Fruit fly (Drosophila melanogaster) whole organism, embryonic: ENCODE measurements around the gene Cep290.

Experiments used
- ATbp ChIP-seq: fragments of 200-800 bp; sonication (Bioruptor generic); optimal IDR thresholded peaks from 2 replicates; lab custom pipeline; 2017; ENCODE audit warnings: missing biosample characterization, mild to moderate bottlenecking, missing genetic modification characterization, missing genetic modification reagents
- Ada2b ChIP-seq: fragments of 200-800 bp; sonication (Bioruptor generic); IDR thresholded peaks from 2 replicates; pipeline ENCODE4 v1.3.6; 2022; ENCODE audit warnings: missing biosample characterization, missing genetic modification characterization
- Aef1 ChIP-seq: fragments of 200-800 bp; sonication (Bioruptor generic); IDR thresholded peaks from 3 replicates; pipeline ENCODE4 v1.3.6; 2022; ENCODE audit warnings: missing biosample characterization, missing genetic modification characterization
- Blimp-1 ChIP-seq: fragments of 200-800 bp; sonication (Bioruptor generic); optimal IDR thresholded peaks from 3 replicates; lab custom pipeline; 2018; ENCODE audit warnings: missing biosample characterization, missing genetic modification characterization, mild to moderate bottlenecking, moderate library complexity, missing genetic modification reagents
- CG10209 ChIP-seq: fragments of 200-800 bp; sonication (Bioruptor generic); optimal IDR thresholded peaks from 3 replicates; lab custom pipeline; 2017; ENCODE audit warnings: missing biosample characterization, mild to moderate bottlenecking, missing genetic modification characterization, missing genetic modification reagents
- CG10267 ChIP-seq: fragments of 200-800 bp; sonication (Bioruptor generic); optimal IDR thresholded peaks from 2 replicates; lab custom pipeline; 2018; ENCODE audit warnings: missing biosample characterization, mild to moderate bottlenecking, missing genetic modification characterization, moderate library complexity
- CG11093 ChIP-seq: fragments of 200-800 bp; sonication (Bioruptor generic); IDR thresholded peaks from 3 replicates; pipeline ENCODE4 v1.3.6; 2022; ENCODE audit warnings: missing biosample characterization, missing genetic modification characterization
- CG11695 ChIP-seq: fragments of 200-800 bp; sonication (Bioruptor generic); IDR thresholded peaks from 3 replicates; pipeline ENCODE4 v1.3.6; 2022; ENCODE audit warnings: missing biosample characterization, missing genetic modification characterization
- CG12219 ChIP-seq: fragments of 200-800 bp; sonication (Bioruptor generic); optimal IDR thresholded peaks from 3 replicates; lab custom pipeline; 2018; ENCODE audit warnings: missing biosample characterization, mild to moderate bottlenecking, missing genetic modification characterization
- CG12659 ChIP-seq: fragments of 200-800 bp; sonication (Bioruptor generic); optimal IDR thresholded peaks from 3 replicates; lab custom pipeline; 2017; ENCODE audit warnings: mild to moderate bottlenecking, missing biosample characterization, missing genetic modification reagents, missing genetic modification characterization
- CG13424 ChIP-seq: fragments of 200-800 bp; sonication (Bioruptor generic); optimal IDR thresholded peaks from 2 replicates; lab custom pipeline; 2019; ENCODE audit warnings: missing biosample characterization, mild to moderate bottlenecking, missing genetic modification characterization, moderate library complexity
- CG14050 ChIP-seq: fragments of 200-800 bp; sonication (Bioruptor generic); IDR thresholded peaks from 3 replicates; pipeline ENCODE4 v1.3.6; 2022; ENCODE audit warnings: missing biosample characterization, missing genetic modification characterization
- CG1603 ChIP-seq: fragments of 200-800 bp; sonication (Bioruptor generic); optimal IDR thresholded peaks from 2 replicates; lab custom pipeline; 2019; ENCODE audit warnings: missing biosample characterization, mild to moderate bottlenecking, missing genetic modification characterization, moderate library complexity
- CG17385 ChIP-seq: fragments of 200-800 bp; sonication (Bioruptor generic); optimal IDR thresholded peaks from 3 replicates; lab custom pipeline; 2018; ENCODE audit warnings: missing biosample characterization, mild to moderate bottlenecking, missing genetic modification characterization
- CG18764 ChIP-seq: fragments of 200-800 bp; sonication (Bioruptor generic); optimal IDR thresholded peaks from 3 replicates; lab custom pipeline; 2016; ENCODE audit warnings: missing biosample characterization, missing genetic modification characterization
- CG2678 ChIP-seq: fragments of 200-800 bp; sonication (Bioruptor generic); optimal IDR thresholded peaks from 3 replicates; lab custom pipeline; 2019; ENCODE audit warnings: missing biosample characterization, mild to moderate bottlenecking, missing genetic modification characterization, moderate library complexity
- CG6813 ChIP-seq: fragments of 200-800 bp; sonication (Bioruptor generic); optimal IDR thresholded peaks from 2 replicates; lab custom pipeline; 2017; ENCODE audit warnings: missing biosample characterization, missing genetic modification characterization, mild to moderate bottlenecking, moderate library complexity, missing genetic modification reagents
- CG8089 ChIP-seq: fragments of 200-800 bp; sonication (Bioruptor generic); optimal IDR thresholded peaks from 3 replicates; lab custom pipeline; 2016; ENCODE audit warnings: missing biosample characterization, missing genetic modification characterization
- CG8290 ChIP-seq, 3 experiments: fragments of 200-800 bp; sonication (Bioruptor generic); optimal IDR thresholded peaks; 2 replicates each; lab custom pipeline; 2016 to 2019; ENCODE audit warnings: missing biosample characterization in 3 of 3, missing genetic modification characterization in 3 of 3, mild to moderate bottlenecking in 2 of 3, moderate library complexity in 1 of 3
- CG8924 ChIP-seq: fragments of 200-800 bp; optimal IDR thresholded peaks from 3 replicates; lab custom pipeline; 2019; ENCODE audit warnings: missing biosample characterization, mild to moderate bottlenecking, missing genetic modification characterization, moderate library complexity
- CG8944 ChIP-seq: fragments of 200-800 bp; sonication (Bioruptor generic); optimal IDR thresholded peaks from 3 replicates; lab custom pipeline; 2016; ENCODE audit warnings: missing biosample characterization, missing genetic modification characterization
- CG9797 ChIP-seq: fragments of 200-800 bp; sonication (Bioruptor generic); optimal IDR thresholded peaks from 3 replicates; lab custom pipeline; 2018; ENCODE audit warnings: missing biosample characterization, mild to moderate bottlenecking, missing genetic modification characterization
- CG9876 ChIP-seq: fragments of 200-800 bp; sonication (Bioruptor generic); optimal IDR thresholded peaks from 2 replicates; lab custom pipeline; 2016; ENCODE audit warnings: missing biosample characterization, missing genetic modification characterization
- Dll ChIP-seq: fragments of 200-800 bp; sonication (Bioruptor generic); IDR thresholded peaks from 4 replicates; pipeline ENCODE4 v1.3.6; 2022; ENCODE audit warnings: missing biosample characterization, missing genetic modification characterization; ENCODE audit not compliant: partially characterized antibody
- Ets65A ChIP-seq: fragments of 200-800 bp; sonication (Bioruptor generic); peaks from one replicate; lab custom pipeline; 2016; ENCODE audit warnings: missing biosample characterization, missing genetic modification characterization
- HLH54F ChIP-seq: fragments of 200-800 bp; sonication (Bioruptor generic); optimal IDR thresholded peaks from 3 replicates; lab custom pipeline; 2016; ENCODE audit warnings: missing biosample characterization, missing genetic modification characterization
- MBD-R2 ChIP-seq: fragments of 200-800 bp; sonication (Bioruptor generic); IDR thresholded peaks from 2 replicates; pipeline ENCODE4 v1.3.6; 2022; ENCODE audit warnings: missing biosample characterization, missing genetic modification characterization
- MTF-1 ChIP-seq: fragments of 200-800 bp; sonication (Bioruptor generic); optimal IDR thresholded peaks from 2 replicates; lab custom pipeline; 2018; ENCODE audit warnings: missing biosample characterization, mild to moderate bottlenecking, missing genetic modification characterization, borderline replicate concordance
- NC2β ChIP-seq: fragments of 200-800 bp; sonication (Bioruptor generic); optimal IDR thresholded peaks from 2 replicates; lab custom pipeline; 2016; ENCODE audit warnings: missing biosample characterization, missing genetic modification characterization
- NfI ChIP-seq: fragments of 200-800 bp; sonication (Bioruptor generic); optimal IDR thresholded peaks from 3 replicates; lab custom pipeline; 2018; ENCODE audit warnings: missing biosample characterization, mild to moderate bottlenecking, missing genetic modification characterization, moderate library complexity
- Ssrp ChIP-seq: fragments of 200-800 bp; sonication (Bioruptor generic); optimal IDR thresholded peaks from 2 replicates; lab custom pipeline; 2018; ENCODE audit warnings: missing biosample characterization, mild to moderate bottlenecking, missing genetic modification characterization, moderate library complexity
- Trl ChIP-seq, 3 experiments: fragments of >200 bp in 2 of 3; fragments of 200-800 bp in 1 of 3; sonication (Bioruptor generic) in 1 of 3; optimal IDR thresholded peaks; 2 replicates in 1 of 3; 3 replicates in 2 of 3; lab custom pipeline; 2016 to 2017; ENCODE audit warnings: missing biosample characterization in 1 of 3, missing genetic modification characterization in 1 of 3
- Xbp1 ChIP-seq: fragments of 200-800 bp; sonication (Bioruptor generic); optimal IDR thresholded peaks from 3 replicates; lab custom pipeline; 2016; ENCODE audit warnings: missing biosample characterization, mild to moderate bottlenecking, missing genetic modification characterization
- bsh ChIP-seq, 2 experiments: fragments of 200-800 bp; sonication (Bioruptor generic); optimal IDR thresholded peaks; 2 replicates each; lab custom pipeline; 2017 to 2018; ENCODE audit warnings: mild to moderate bottlenecking in 2 of 2, missing biosample characterization in 2 of 2, missing genetic modification characterization in 2 of 2, moderate library complexity in 1 of 2
- croc ChIP-seq: fragments of 200-800 bp; sonication (Bioruptor generic); conservative IDR thresholded peaks from 3 replicates; pipeline ENCODE4 v1.3.6; 2022; ENCODE audit warnings: missing biosample characterization, missing genetic modification characterization
- cwo ChIP-seq: fragments of 200-800 bp; sonication (Bioruptor generic); optimal IDR thresholded peaks from 3 replicates; lab custom pipeline; 2017; ENCODE audit warnings: missing biosample characterization, missing genetic modification characterization, mild to moderate bottlenecking, moderate library complexity, missing genetic modification reagents
- eve ChIP-seq, 2 experiments: fragments of >200 bp; optimal IDR thresholded peaks; 2 replicates each; lab custom pipeline; 2017; ENCODE audit warnings: missing biosample characterization in 2 of 2, missing genetic modification characterization in 2 of 2
- gsb-n ChIP-seq: fragments of 200-800 bp; sonication (Bioruptor generic); optimal IDR thresholded peaks from 3 replicates; lab custom pipeline; 2018; ENCODE audit warnings: missing biosample characterization, mild to moderate bottlenecking, missing genetic modification characterization
- mam ChIP-seq: fragments of 200-800 bp; sonication (Bioruptor generic); optimal IDR thresholded peaks from 3 replicates; lab custom pipeline; 2016; ENCODE audit warnings: missing biosample characterization, missing genetic modification characterization
- nerfin-1 ChIP-seq: fragments of 200-800 bp; sonication (Bioruptor generic); optimal IDR thresholded peaks from 3 replicates; lab custom pipeline; 2019; ENCODE audit warnings: missing biosample characterization, mild to moderate bottlenecking, missing genetic modification characterization, moderate library complexity
- ro ChIP-seq: fragments of 200-800 bp; sonication (Bioruptor generic); IDR thresholded peaks from 2 replicates; pipeline ENCODE4 v1.3.6; 2022; ENCODE audit warnings: missing biosample characterization, missing genetic modification characterization
- sens-2 ChIP-seq: fragments of 200-800 bp; sonication (Bioruptor generic); IDR thresholded peaks from 2 replicates; pipeline ENCODE4 v1.3.6; 2022; ENCODE audit warnings: missing biosample characterization, missing genetic modification characterization
- sisA ChIP-seq: fragments of 200-800 bp; sonication (Bioruptor generic); IDR thresholded peaks from 2 replicates; pipeline ENCODE4 v1.3.6; 2022; ENCODE audit warnings: missing biosample characterization, missing genetic modification characterization
- slbo ChIP-seq: fragments of 200-800 bp; sonication (Bioruptor generic); IDR thresholded peaks from 2 replicates; pipeline ENCODE4 v1.3.6; 2022; ENCODE audit warnings: missing biosample characterization, missing genetic modification characterization
- sna ChIP-seq: fragments of 200-800 bp; sonication (Bioruptor generic); IDR thresholded peaks from 2 replicates; pipeline ENCODE4 v1.3.6; 2022; ENCODE audit warnings: missing biosample characterization, missing genetic modification characterization; ENCODE audit not compliant: partially characterized antibody
- sug ChIP-seq: fragments of 200-800 bp; optimal IDR thresholded peaks from 2 replicates; lab custom pipeline; 2019; ENCODE audit warnings: missing biosample characterization, mild to moderate bottlenecking, missing genetic modification characterization, moderate library complexity
- twi ChIP-seq: fragments of 200-800 bp; optimal IDR thresholded peaks from 2 replicates; lab custom pipeline; 2019; ENCODE audit warnings: missing biosample characterization, mild to moderate bottlenecking, missing genetic modification characterization, moderate library complexity
- tx ChIP-seq: fragments of 200-800 bp; sonication (Bioruptor generic); optimal IDR thresholded peaks from 2 replicates; lab custom pipeline; 2016; ENCODE audit warnings: missing biosample characterization, missing genetic modification characterization
- wdn ChIP-seq: fragments of 200-800 bp; sonication (Bioruptor generic); IDR thresholded peaks from 2 replicates; pipeline ENCODE4 v1.3.6; 2022; ENCODE audit warnings: missing biosample characterization, missing genetic modification characterization

Gene Cep290

dm6 chr3L:801860-802462 is 41.8 kb upstream of the Cep290 start (continued):
- no peak for TF ChIP-seq nerfin-1 (tag; lab: Kevin White, UChicago)
- no peak for TF ChIP-seq CG8944
- no peak for TF ChIP-seq CG6813 (GFP tag; lab: Kevin White, UChicago)
- no peak for TF ChIP-seq CG13424 (tag; lab: Kevin White, UChicago)
- TF ChIP-seq CG12219: peak; percentile 3
- peak; percentile 43 for TF ChIP-seq CG1603 (tag; lab: Kevin White, UChicago)
- no peak for TF ChIP-seq CG11695 (GFP tag; lab: Robert Waterston, UW)
- TF ChIP-seq Dll (GFP tag; lab: Robert Waterston, UW): no peak
- no peak for TF ChIP-seq Ets65A (GFP tag; lab: Kevin White, UChicago)
- TF ChIP-seq slbo: peak; percentile 21; the same call in 1 of the 2 replicates
- peak; percentile 36 to 51 for TF ChIP-seq bsh (GFP tag; optimal IDR thresholded peaks at IDR 0.05; lab: Kevin White, UChicago)
- TF ChIP-seq HLH54F (GFP tag; lab: Kevin White, UChicago): no peak
- TF ChIP-seq CG12659 (GFP tag; lab: Kevin White, UChicago): no peak
- no peak for TF ChIP-seq croc (GFP tag; lab: Robert Waterston, UW)
- TF ChIP-seq Aef1 (GFP tag; lab: Robert Waterston, UW): no peak
- no peak for TF ChIP-seq CG14050
- peak; percentile 18 for TF ChIP-seq Ssrp (tag; lab: Kevin White, UChicago)
- TF ChIP-seq gsb-n (tag; lab: Kevin White, UChicago): no peak
- TF ChIP-seq CG11093 (GFP tag; lab: Robert Waterston, UW): no peak
- no peak for TF ChIP-seq CG10209
- no peak for TF ChIP-seq CG9876 (GFP tag; lab: Kevin White, UChicago)
- TF ChIP-seq Xbp1: peak; percentile 8
- no peak for TF ChIP-seq CG18764 (GFP tag; lab: Kevin White, UChicago)
- TF ChIP-seq NfI: no peak
- TF ChIP-seq Blimp-1 (GFP tag; lab: Kevin White, UChicago): peak; percentile 45
- TF ChIP-seq sisA (GFP tag; lab: Robert Waterston, UW): no peak
- no peak for TF ChIP-seq tx (GFP tag; lab: Kevin White, UChicago)
- no peak for TF ChIP-seq MTF-1 (GFP tag; lab: Kevin White, UChicago)
- no peak for TF ChIP-seq CG10267 (tag; lab: Kevin White, UChicago)
- TF ChIP-seq Ada2b (GFP tag; lab: Robert Waterston, UW): peak; percentile 20; the same call in 1 of the 2 replicates
- no peak for TF ChIP-seq sens-2 (GFP tag; lab: Robert Waterston, UW)
- no peak for TF ChIP-seq sna (GFP tag; lab: Robert Waterston, UW)
- TF ChIP-seq twi (tag; lab: Kevin White, UChicago): no peak
- no peak for TF ChIP-seq sug
- no peak for TF ChIP-seq CG8290 (GFP tag; optimal IDR thresholded peaks at IDR 0.05; lab: Kevin White, UChicago)
- peak in 1 of 2 experiments; percentile 14 for TF ChIP-seq CG8290 (tag; optimal IDR thresholded peaks at IDR 0.05; lab: Kevin White, UChicago)
- no peak for TF ChIP-seq Trl (optimal IDR thresholded peaks at IDR 0.05; lab: Kevin White, UChicago)
- no peak for TF ChIP-seq Trl (GFP tag; optimal IDR thresholded peaks at IDR 0.05; lab: Kevin White, UChicago)
- no peak for TF ChIP-seq mam (GFP tag; lab: Kevin White, UChicago)
- peak; percentile 38 for TF ChIP-seq CG2678 (tag; lab: Kevin White, UChicago)
- TF ChIP-seq CG8089: no peak
- TF ChIP-seq ro (GFP tag; lab: Robert Waterston, UW): no peak
- TF ChIP-seq NC2β (GFP tag; lab: Kevin White, UChicago): no peak
- no peak for TF ChIP-seq CG9797 (GFP tag; lab: Kevin White, UChicago)
- TF ChIP-seq MBD-R2 (GFP tag; lab: Robert Waterston, UW): no peak
- TF ChIP-seq CG17385 (GFP tag; lab: Kevin White, UChicago): no peak
- TF ChIP-seq eve (GFP tag; optimal IDR thresholded peaks at IDR 0.05; lab: Kevin White, UChicago): no peak
- TF ChIP-seq wdn (GFP tag; lab: Robert Waterston, UW): no peak
- no peak for TF ChIP-seq ATbp
- TF ChIP-seq cwo (GFP tag; lab: Kevin White, UChicago): no peak
- no peak for TF ChIP-seq CG8924 (tag; lab: Kevin White, UChicago)
